Fruit fly (Drosophila melanogaster) whole organism, embryonic: ENCODE data around the gene CG13252.

Experiments
- CG1602 ChIP-seq: fragments of 200-800 bp; sonication (Bioruptor generic); optimal IDR thresholded peaks from 3 replicates; lab custom pipeline; 2016; ENCODE audit warnings: missing biosample characterization, missing genetic modification characterization
- Drgx ChIP-seq: fragments of 200-800 bp; sonication (Bioruptor generic); IDR thresholded peaks from 2 replicates; pipeline ENCODE4 v1.3.6; 2022; ENCODE audit warnings: missing biosample characterization, missing genetic modification characterization
- Xbp1 ChIP-seq: fragments of 200-800 bp; sonication (Bioruptor generic); optimal IDR thresholded peaks from 3 replicates; lab custom pipeline; 2016; ENCODE audit warnings: missing biosample characterization, mild to moderate bottlenecking, missing genetic modification characterization
- slbo ChIP-seq: fragments of 200-800 bp; sonication (Bioruptor generic); IDR thresholded peaks from 2 replicates; pipeline ENCODE4 v1.3.6; 2022; ENCODE audit warnings: missing biosample characterization, missing genetic modification characterization
- slp2 ChIP-seq: fragments of 200-800 bp; sonication (Bioruptor generic); optimal IDR thresholded peaks from 2 replicates; lab custom pipeline; 2016; ENCODE audit warnings: missing biosample characterization, missing genetic modification characterization
- so ChIP-seq: fragments of 200-800 bp; sonication (Bioruptor generic); IDR thresholded peaks from 3 replicates; pipeline ENCODE4 v1.3.6; 2022; ENCODE audit warnings: missing biosample characterization, missing genetic modification characterization
- tup ChIP-seq: fragments of 200-800 bp; sonication (Bioruptor generic); optimal IDR thresholded peaks from 2 replicates; lab custom pipeline; 2016; ENCODE audit warnings: missing biosample characterization, mild to moderate bottlenecking, missing genetic modification characterization, moderate library complexity

dm6 chr3L:20695328-20695822, 35.0 kb upstream of the CG13252 start, which contains the start of gene kni:
- no peak for TF ChIP-seq slbo (GFP tag; lab: Robert Waterston, UW)
- no peak for TF ChIP-seq so
- no peak for TF ChIP-seq tup (GFP tag; lab: Kevin White, UChicago)
- TF ChIP-seq Drgx (GFP tag; lab: Robert Waterston, UW), result no peak
- TF ChIP-seq CG1602 (GFP tag; lab: Kevin White, UChicago), result no peak
- TF ChIP-seq slp2, result no peak
- TF ChIP-seq Xbp1 (GFP tag; lab: Kevin White, UChicago), result no peak
